Fruit fly (Drosophila melanogaster) whole organism, embryonic: ENCODE results near the gene CG6330.
A peak's percentile ranks its signal among the peaks of the same experiment; 100 is the strongest.

ENCODE experiments used
- Atf-2 ChIP-seq: fragments of 200-800 bp; sonication (Bioruptor generic); optimal IDR thresholded peaks from 2 replicates; lab custom pipeline; 2016; ENCODE audit warnings: missing biosample characterization, missing genetic modification characterization
- B-H2 ChIP-seq: fragments of 200-800 bp; sonication (Bioruptor generic); optimal IDR thresholded peaks from 2 replicates; lab custom pipeline; 2018; ENCODE audit warnings: missing biosample characterization, mild to moderate bottlenecking, missing genetic modification characterization
- CG1024 ChIP-seq: fragments of 200-800 bp; sonication (Bioruptor generic); IDR thresholded peaks from 2 replicates; pipeline ENCODE4 v1.3.6; 2022; ENCODE audit warnings: missing biosample characterization, missing genetic modification characterization
- CG10565 ChIP-seq: fragments of 200-800 bp; sonication (Bioruptor generic); optimal IDR thresholded peaks from 3 replicates; lab custom pipeline; 2016; ENCODE audit warnings: missing biosample characterization, mild to moderate bottlenecking, missing genetic modification characterization
- CG10654 ChIP-seq: fragments of 200-800 bp; sonication (Bioruptor generic); optimal IDR thresholded peaks from 2 replicates; lab custom pipeline; 2016; ENCODE audit warnings: missing biosample characterization, missing genetic modification characterization
- CG12659 ChIP-seq: fragments of 200-800 bp; sonication (Bioruptor generic); optimal IDR thresholded peaks from 3 replicates; lab custom pipeline; 2017; ENCODE audit warnings: mild to moderate bottlenecking, missing biosample characterization, missing genetic modification reagents, missing genetic modification characterization
- CG12769 ChIP-seq: fragments of 200-800 bp; sonication (Bioruptor generic); optimal IDR thresholded peaks from 2 replicates; lab custom pipeline; 2019; ENCODE audit warnings: missing biosample characterization, mild to moderate bottlenecking, missing genetic modification characterization, moderate library complexity
- CG13287 ChIP-seq: fragments of 200-800 bp; sonication (Bioruptor generic); IDR thresholded peaks from 2 replicates; pipeline ENCODE4 v1.3.6; 2022; ENCODE audit warnings: missing biosample characterization, missing genetic modification characterization; ENCODE audit not compliant: partially characterized antibody
- CG13894 ChIP-seq: fragments of 200-800 bp; sonication (Bioruptor generic); optimal IDR thresholded peaks from 3 replicates; lab custom pipeline; 2018; ENCODE audit warnings: missing biosample characterization, mild to moderate bottlenecking, missing genetic modification characterization, moderate library complexity
- CG14050 ChIP-seq: fragments of 200-800 bp; sonication (Bioruptor generic); IDR thresholded peaks from 3 replicates; pipeline ENCODE4 v1.3.6; 2022; ENCODE audit warnings: missing biosample characterization, missing genetic modification characterization
- CG14710 ChIP-seq: fragments of 200-800 bp; sonication (Bioruptor generic); optimal IDR thresholded peaks from 3 replicates; lab custom pipeline; 2019; ENCODE audit warnings: missing biosample characterization, mild to moderate bottlenecking, missing genetic modification characterization, moderate library complexity
- CG18476 ChIP-seq: fragments of 200-800 bp; sonication (Bioruptor generic); optimal IDR thresholded peaks from 2 replicates; lab custom pipeline; 2016; ENCODE audit warnings: missing biosample characterization, mild to moderate bottlenecking, missing genetic modification characterization
- CG2129 ChIP-seq: fragments of 200-800 bp; sonication (Bioruptor generic); IDR thresholded peaks from 2 replicates; pipeline ENCODE4 v1.3.6; 2022; ENCODE audit warnings: missing biosample characterization, missing genetic modification characterization; ENCODE audit not compliant: partially characterized antibody
- CG32772 ChIP-seq: fragments of 200-800 bp; sonication (Bioruptor generic); IDR thresholded peaks from 2 replicates; pipeline ENCODE4 v1.3.6; 2022; ENCODE audit warnings: missing biosample characterization, missing genetic modification characterization
- CG3838 ChIP-seq: fragments of 200-800 bp; sonication (Bioruptor generic); optimal IDR thresholded peaks from 3 replicates; lab custom pipeline; 2016; ENCODE audit warnings: missing biosample characterization, missing genetic modification characterization
- CG4617 ChIP-seq: fragments of 200-800 bp; sonication (Bioruptor generic); optimal IDR thresholded peaks from 3 replicates; lab custom pipeline; 2016; ENCODE audit warnings: missing biosample characterization, missing genetic modification characterization, borderline replicate concordance
- CG5245 ChIP-seq: fragments of 200-800 bp; sonication (Bioruptor generic); optimal IDR thresholded peaks from 3 replicates; lab custom pipeline; 2016; ENCODE audit warnings: missing biosample characterization, missing genetic modification characterization
- CG7271 ChIP-seq: fragments of 200-800 bp; sonication (Bioruptor generic); optimal IDR thresholded peaks from 2 replicates; lab custom pipeline; 2018; ENCODE audit warnings: missing biosample characterization, mild to moderate bottlenecking, missing genetic modification characterization, moderate library complexity
- CG7928 ChIP-seq: fragments of 200-800 bp; sonication (Bioruptor generic); optimal IDR thresholded peaks from 2 replicates; lab custom pipeline; 2017; ENCODE audit warnings: missing biosample characterization, mild to moderate bottlenecking, missing genetic modification characterization
- CG9797 ChIP-seq: fragments of 200-800 bp; sonication (Bioruptor generic); optimal IDR thresholded peaks from 3 replicates; lab custom pipeline; 2018; ENCODE audit warnings: missing biosample characterization, mild to moderate bottlenecking, missing genetic modification characterization
- Drgx ChIP-seq: fragments of 200-800 bp; sonication (Bioruptor generic); IDR thresholded peaks from 2 replicates; pipeline ENCODE4 v1.3.6; 2022; ENCODE audit warnings: missing biosample characterization, missing genetic modification characterization
- E2f2 ChIP-seq: fragments of 200-800 bp; sonication (Bioruptor generic); IDR thresholded peaks from 2 replicates; pipeline ENCODE4 v1.3.6; 2022; ENCODE audit warnings: missing biosample characterization, missing genetic modification characterization
- Eip74EF ChIP-seq, 2 experiments: fragments of 200-800 bp in 1 of 2; fragments of >200 bp in 1 of 2; sonication (Bioruptor generic) in 1 of 2; optimal IDR thresholded peaks; 2 replicates each; lab custom pipeline; 2017 to 2019; ENCODE audit warnings: missing biosample characterization in 2 of 2, missing genetic modification characterization in 2 of 2, mild to moderate bottlenecking in 1 of 2, moderate library complexity in 1 of 2
- Fer1 ChIP-seq: fragments of 200-800 bp; sonication (Bioruptor generic); optimal IDR thresholded peaks from 2 replicates; lab custom pipeline; 2017; ENCODE audit warnings: missing biosample characterization, mild to moderate bottlenecking, missing genetic modification characterization
- Hey ChIP-seq: fragments of 200-800 bp; sonication (Bioruptor generic); optimal IDR thresholded peaks from 3 replicates; lab custom pipeline; 2018; ENCODE audit warnings: missing biosample characterization, mild to moderate bottlenecking, missing genetic modification characterization
- HmgZ ChIP-seq: fragments of 200-800 bp; sonication (Bioruptor generic); optimal IDR thresholded peaks from 2 replicates; lab custom pipeline; 2018; ENCODE audit warnings: missing biosample characterization, mild to moderate bottlenecking, missing genetic modification characterization
- Hr51 ChIP-seq, 2 experiments: fragments of 200-800 bp; sonication (Bioruptor generic); optimal IDR thresholded peaks; 2 replicates in 1 of 2; 3 replicates in 1 of 2; lab custom pipeline; 2016 to 2018; ENCODE audit warnings: missing biosample characterization in 2 of 2, missing genetic modification characterization in 2 of 2, mild to moderate bottlenecking in 1 of 2, moderate library complexity in 1 of 2
- Lpt ChIP-seq: fragments of >200 bp; optimal IDR thresholded peaks from 2 replicates; lab custom pipeline; 2018; ENCODE audit warnings: missing biosample characterization, missing genetic modification characterization
- Mrtf ChIP-seq: fragments of 200-800 bp; sonication (Bioruptor generic); IDR thresholded peaks from 3 replicates; pipeline ENCODE4 v1.3.6; 2022; ENCODE audit warnings: missing biosample characterization, missing genetic modification characterization
- Myb ChIP-seq: fragments of 200-800 bp; sonication (Bioruptor generic); optimal IDR thresholded peaks from 2 replicates; lab custom pipeline; 2016; ENCODE audit warnings: missing biosample characterization, missing genetic modification characterization
- NC2α ChIP-seq: fragments of 200-800 bp; sonication (Bioruptor generic); optimal IDR thresholded peaks from 2 replicates; lab custom pipeline; 2016; ENCODE audit warnings: missing biosample characterization, missing genetic modification characterization
- Sin3A ChIP-seq: fragments of >200 bp; optimal IDR thresholded peaks from 2 replicates; lab custom pipeline; 2018
- Spps ChIP-seq: fragments of 200-800 bp; sonication (Bioruptor generic); optimal IDR thresholded peaks from 2 replicates; lab custom pipeline; 2018; ENCODE audit warnings: missing biosample characterization, mild to moderate bottlenecking, missing genetic modification characterization
- Ssrp ChIP-seq: fragments of 200-800 bp; sonication (Bioruptor generic); optimal IDR thresholded peaks from 2 replicates; lab custom pipeline; 2018; ENCODE audit warnings: missing biosample characterization, mild to moderate bottlenecking, missing genetic modification characterization, moderate library complexity
- Xrp1 ChIP-seq: fragments of 200-800 bp; sonication (Bioruptor generic); IDR thresholded peaks from 2 replicates; pipeline ENCODE4 v1.3.6; 2022; ENCODE audit warnings: missing biosample characterization, missing genetic modification characterization
- YL-1 ChIP-seq: fragments of 200-800 bp; sonication (Bioruptor generic); optimal IDR thresholded peaks from 3 replicates; lab custom pipeline; 2017; ENCODE audit warnings: missing biosample characterization, mild to moderate bottlenecking, missing genetic modification characterization
- ac ChIP-seq: fragments of 200-800 bp; sonication (Bioruptor generic); optimal IDR thresholded peaks from 3 replicates; lab custom pipeline; 2017; ENCODE audit warnings: missing biosample characterization, mild to moderate bottlenecking, missing genetic modification characterization
- caup ChIP-seq: fragments of 200-800 bp; sonication (Bioruptor generic); optimal IDR thresholded peaks from 3 replicates; lab custom pipeline; 2017; ENCODE audit warnings: missing biosample characterization, mild to moderate bottlenecking, missing genetic modification characterization, moderate library complexity; ENCODE audit not compliant: severe bottlenecking
- gsb-n ChIP-seq: fragments of 200-800 bp; sonication (Bioruptor generic); optimal IDR thresholded peaks from 3 replicates; lab custom pipeline; 2018; ENCODE audit warnings: missing biosample characterization, mild to moderate bottlenecking, missing genetic modification characterization
- insv ChIP-seq, 2 experiments: fragments of 200-800 bp; sonication (Bioruptor generic); optimal IDR thresholded peaks; 3 replicates each; lab custom pipeline; 2016 to 2018; ENCODE audit warnings: missing biosample characterization in 2 of 2, missing genetic modification characterization in 2 of 2
- onecut ChIP-seq: fragments of 200-800 bp; sonication (Bioruptor generic); IDR thresholded peaks from 2 replicates; pipeline ENCODE4 v1.3.6; 2022; ENCODE audit warnings: missing biosample characterization, missing genetic modification characterization
- p53 ChIP-seq: fragments of 200-800 bp; sonication (Bioruptor generic); optimal IDR thresholded peaks from 2 replicates; lab custom pipeline; 2016; ENCODE audit warnings: missing biosample characterization, missing genetic modification characterization
- phol ChIP-seq: fragments of 200-800 bp; sonication (Bioruptor generic); optimal IDR thresholded peaks from 3 replicates; lab custom pipeline; 2018; ENCODE audit warnings: missing biosample characterization, mild to moderate bottlenecking, missing genetic modification characterization, moderate library complexity
- sens ChIP-seq: fragments of 200-800 bp; sonication (Bioruptor generic); peaks from one replicate; lab custom pipeline; 2016; ENCODE audit warnings: missing biosample characterization, missing genetic modification characterization
- sob ChIP-seq: fragments of 200-800 bp; sonication (Bioruptor generic); IDR thresholded peaks from 2 replicates; pipeline ENCODE4 v1.3.6; 2022; ENCODE audit warnings: missing biosample characterization, missing genetic modification characterization
- sr ChIP-seq: fragments of 200-800 bp; sonication (Bioruptor generic); IDR thresholded peaks from 3 replicates; pipeline ENCODE4 v1.3.6; 2022; ENCODE audit warnings: missing biosample characterization, missing genetic modification characterization
- ssp ChIP-seq: fragments of 200-800 bp; sonication (Bioruptor generic); IDR thresholded peaks from 2 replicates; pipeline ENCODE4 v1.3.6; 2022; ENCODE audit warnings: missing biosample characterization, missing genetic modification characterization
- stwl ChIP-seq: fragments of 200-800 bp; sonication (Bioruptor generic); optimal IDR thresholded peaks from 3 replicates; lab custom pipeline; 2018; ENCODE audit warnings: missing biosample characterization, mild to moderate bottlenecking, missing genetic modification characterization, moderate library complexity
- tin ChIP-seq: fragments of 200-800 bp; sonication (Bioruptor generic); optimal IDR thresholded peaks from 3 replicates; lab custom pipeline; 2016; ENCODE audit warnings: missing biosample characterization, missing genetic modification characterization
- trem ChIP-seq: fragments of 200-800 bp; optimal IDR thresholded peaks from 3 replicates; lab custom pipeline; 2019; ENCODE audit warnings: missing biosample characterization, mild to moderate bottlenecking, missing genetic modification characterization, moderate library complexity
- zen ChIP-seq: fragments of 200-800 bp; sonication (Bioruptor generic); optimal IDR thresholded peaks from 3 replicates; lab custom pipeline; 2018; ENCODE audit warnings: missing biosample characterization, mild to moderate bottlenecking, missing genetic modification characterization, moderate library complexity

CG6330 gene

dm6 chr3R:26945233-26945632 is 13.1 kb downstream of the CG6330 start, which contains the start of gene CG14252 (continued):
- no peak for TF ChIP-seq CG10565 (GFP tag; lab: Kevin White, UChicago)
- TF ChIP-seq CG13287 (GFP tag; lab: Robert Waterston, UW), result peak; percentile 31; the same call in 1 of the 2 replicates
- TF ChIP-seq Ssrp (tag; lab: Kevin White, UChicago), result no peak
- TF ChIP-seq CG1024, result no peak
- no peak for TF ChIP-seq CG18476 (GFP tag; lab: Kevin White, UChicago)
- no peak for TF ChIP-seq CG12769
- no peak for TF ChIP-seq ac (GFP tag; lab: Kevin White, UChicago)
- TF ChIP-seq E2f2 (GFP tag; lab: Robert Waterston, UW), result peak; percentile 99
- TF ChIP-seq CG9797 (GFP tag; lab: Kevin White, UChicago), result peak; percentile 82
- no peak for TF ChIP-seq CG7271 (tag; lab: Kevin White, UChicago)
- peak; percentile 22 for TF ChIP-seq Spps
- no peak for TF ChIP-seq Atf-2 (GFP tag; lab: Kevin White, UChicago)
- no peak for TF ChIP-seq Mrtf (GFP tag; lab: Robert Waterston, UW)
- no peak for TF ChIP-seq CG32772
- TF ChIP-seq Sin3A (lab: Kevin White, UChicago), result no peak
- peak; percentile 9 for TF ChIP-seq gsb-n (tag; lab: Kevin White, UChicago)
- TF ChIP-seq CG14710 (tag; lab: Kevin White, UChicago), result peak; percentile 75
- peak; percentile 55 for TF ChIP-seq CG13894 (tag; lab: Kevin White, UChicago)
- peak; percentile 48 for TF ChIP-seq HmgZ (tag; lab: Kevin White, UChicago)
- TF ChIP-seq tin (GFP tag; lab: Kevin White, UChicago), result peak; percentile 8
- TF ChIP-seq B-H2 (GFP tag; lab: Kevin White, UChicago), result peak; percentile 52
- peak in 1 of 2 experiments; percentile 6 for TF ChIP-seq insv (GFP tag; optimal IDR thresholded peaks at IDR 0.05; lab: Kevin White, UChicago)
- peak in 1 of 2 experiments; percentile 25 for TF ChIP-seq Eip74EF (GFP tag; optimal IDR thresholded peaks at IDR 0.05; lab: Kevin White, UChicago)
- no peak for TF ChIP-seq Hr51 (GFP tag; optimal IDR thresholded peaks at IDR 0.05; lab: Kevin White, UChicago)
- peak; percentile 26 for TF ChIP-seq CG12659 (GFP tag; lab: Kevin White, UChicago)
- peak; percentile 45 for TF ChIP-seq phol (tag; lab: Kevin White, UChicago)
- TF ChIP-seq ssp (GFP tag; lab: Robert Waterston, UW), result 0 out of 2 replicates have a peak, but pooled peaks have one; percentile 6
- no peak for TF ChIP-seq Drgx (GFP tag; lab: Robert Waterston, UW)
- no peak for TF ChIP-seq CG3838
- peak; percentile 2 for TF ChIP-seq Myb
- TF ChIP-seq CG5245 (GFP tag; lab: Kevin White, UChicago), result no peak
- TF ChIP-seq Xrp1, result peak; percentile 24; the same call in 1 of the 2 replicates
- no peak for TF ChIP-seq caup (GFP tag; lab: Kevin White, UChicago)
- no peak for TF ChIP-seq p53 (GFP tag; lab: Kevin White, UChicago)
- TF ChIP-seq sens (GFP tag; lab: Kevin White, UChicago), result peak; percentile 89
- peak; percentile 47 for TF ChIP-seq zen
- TF ChIP-seq CG10654 (GFP tag; lab: Kevin White, UChicago), result peak; percentile 2
- peak; percentile 43 for TF ChIP-seq Fer1 (GFP tag; lab: Kevin White, UChicago)
- peak; percentile 74 for TF ChIP-seq onecut
- TF ChIP-seq Hey (tag; lab: Kevin White, UChicago), result no peak
- no peak for TF ChIP-seq sr (GFP tag; lab: Robert Waterston, UW)
- peak; percentile 18; the same call in 1 of the 2 replicates for TF ChIP-seq sob (GFP tag; lab: Robert Waterston, UW)
- TF ChIP-seq trem (tag; lab: Kevin White, UChicago), result peak; percentile 72
- no peak for TF ChIP-seq CG2129
- peak; percentile 97 for TF ChIP-seq CG7928 (GFP tag; lab: Kevin White, UChicago)
- no peak for TF ChIP-seq NC2α (GFP tag; lab: Kevin White, UChicago)
- peak; percentile 97 for TF ChIP-seq stwl (tag; lab: Kevin White, UChicago)
- TF ChIP-seq Lpt (GFP tag; lab: Kevin White, UChicago), result no peak
- peak; percentile 55 for TF ChIP-seq YL-1 (GFP tag; lab: Kevin White, UChicago)
- no peak for TF ChIP-seq CG14050 (GFP tag; lab: Robert Waterston, UW)
- peak; percentile 36 for TF ChIP-seq CG4617 (GFP tag; lab: Kevin White, UChicago)
